Fruit fly (Drosophila melanogaster): ENCODE measurements around the gene Vps45.

- peak; percentile 40 for TF ChIP-seq CG6276 (GFP tag; optimal IDR thresholded peaks at IDR 0.05)
- peak; percentile 70 for TF ChIP-seq CG1621 (tag; optimal IDR thresholded peaks at IDR 0.05)
- peak; percentile 74 for TF ChIP-seq CG11902 (GFP tag; optimal IDR thresholded peaks at IDR 0.05)
- peak; percentile 61 for TF ChIP-seq spab (GFP tag; optimal IDR thresholded peaks at IDR 0.05)
- peak; percentile 88 for TF ChIP-seq topi (GFP tag; optimal IDR thresholded peaks at IDR 0.05)
- peak; percentile 84 for TF ChIP-seq eg (GFP tag; IDR thresholded peaks at IDR 0.05)
- peak; percentile 88 for TF ChIP-seq Sox14 (GFP tag; optimal IDR thresholded peaks at IDR 0.05)
- peak; percentile 84 for TF ChIP-seq achi (GFP tag; optimal IDR thresholded peaks at IDR 0.05)
Measured at dm6 chr3R:9577382-9578137, 13.8 kb downstream of the Vps45 start, which contains the start of the genes Kap-alpha3 and Son.

Data from whole organism, prepupa.